Fruit fly (Drosophila melanogaster): ENCODE results near the gene CG7191.

Gene CG7191

dm6 chr2L:7741437-7741836, 26.0 kb upstream of the CG7191 start, which contains the start of gene Acp1:
Acp1 (minus strand) TSS chr2L:7741537.
- no peak for TF ChIP-seq CG8301 (tag; optimal IDR thresholded peaks at IDR 0.05)
- no peak for TF ChIP-seq rn (GFP tag; IDR thresholded peaks at IDR 0.05)
- no peak for TF ChIP-seq D1 (tag; optimal IDR thresholded peaks at IDR 0.05)
- no peak for TF ChIP-seq CG17806 (tag; optimal IDR thresholded peaks at IDR 0.05)
- TF ChIP-seq EcR (GFP tag; optimal IDR thresholded peaks at IDR 0.05), result no peak
- no peak for TF ChIP-seq Snoo (tag; optimal IDR thresholded peaks at IDR 0.05)
- no peak for TF ChIP-seq gl (tag; optimal IDR thresholded peaks at IDR 0.05)
- no peak for TF ChIP-seq CG12605 (GFP tag; IDR thresholded peaks at IDR 0.05)
- TF ChIP-seq CG34367 (tag; optimal IDR thresholded peaks at IDR 0.05), result no peak
- no peak for TF ChIP-seq CG13204 (GFP tag; optimal IDR thresholded peaks at IDR 0.05)
- no peak for TF ChIP-seq CG32121 (GFP tag; IDR thresholded peaks at IDR 0.05)
- TF ChIP-seq CG4496 (GFP tag; IDR thresholded peaks at IDR 0.05), result no peak
- TF ChIP-seq CG15710 (tag; optimal IDR thresholded peaks at IDR 0.05), result no peak
- TF ChIP-seq CG10348 (GFP tag; IDR thresholded peaks at IDR 0.05), result no peak

dm6 chr2L:7744208-7744607, 23.2 kb upstream of the CG7191 start:
- peak; percentile 26; the same call in 1 of the 2 replicates for TF ChIP-seq rn (GFP tag; IDR thresholded peaks at IDR 0.05)
- TF ChIP-seq Ets98B (GFP tag; IDR thresholded peaks at IDR 0.05), result no peak

dm6 chr2L:7744739-7745138, 22.7 kb upstream of the CG7191 start, which contains the start of gene CG7214:
CG7214 (minus strand) TSS chr2L:7744839.
- no peak for TF ChIP-seq Pif1B (GFP tag; optimal IDR thresholded peaks at IDR 0.05)
- no peak for TF ChIP-seq Pif1A (GFP tag; optimal IDR thresholded peaks at IDR 0.05)

- no peak for TF ChIP-seq CG4496 (GFP tag; IDR thresholded peaks at IDR 0.05)
- TF ChIP-seq CG34367 (tag; optimal IDR thresholded peaks at IDR 0.05), result no peak
- no peak for TF ChIP-seq CG14655 (GFP tag; optimal IDR thresholded peaks at IDR 0.05)
- no peak for TF ChIP-seq gl (tag; optimal IDR thresholded peaks at IDR 0.05)
- no peak for TF ChIP-seq CG8159 (tag; optimal IDR thresholded peaks at IDR 0.05)
- TF ChIP-seq CG13204 (GFP tag; optimal IDR thresholded peaks at IDR 0.05), result no peak
- no peak for TF ChIP-seq Ets98B (GFP tag; IDR thresholded peaks at IDR 0.05)
- TF ChIP-seq Snoo (tag; optimal IDR thresholded peaks at IDR 0.05), result no peak
- no peak for TF ChIP-seq CG12605 (GFP tag; IDR thresholded peaks at IDR 0.05)
- no peak for TF ChIP-seq Pif1B (GFP tag; optimal IDR thresholded peaks at IDR 0.05)
- no peak for TF ChIP-seq EcR (GFP tag; optimal IDR thresholded peaks at IDR 0.05)
- TF ChIP-seq fd96Ca (GFP tag; IDR thresholded peaks at IDR 0.05), result no peak
- TF ChIP-seq CG8301 (tag; optimal IDR thresholded peaks at IDR 0.05), result no peak
- no peak for TF ChIP-seq rn (GFP tag; IDR thresholded peaks at IDR 0.05)
These were observed 20.5 kb upstream of the CG7191 start, which contains the start of gene ATPsynGL for dm6 chr2L:7746975-7747374. ATPsynGL (plus strand) TSS chr2L:7747275.

- TF ChIP-seq CG10348 (GFP tag; IDR thresholded peaks at IDR 0.05) (no peak), Pif1B (GFP tag; optimal IDR thresholded peaks at IDR 0.05) (no peak), CG12605 (GFP tag; IDR thresholded peaks at IDR 0.05) (no peak), gl (tag; optimal IDR thresholded peaks at IDR 0.05) (no peak), CG9948 (tag; optimal IDR thresholded peaks at IDR 0.05) (no peak), EcR (GFP tag; optimal IDR thresholded peaks at IDR 0.05) (peak; percentile 95), CG15710 (tag; optimal IDR thresholded peaks at IDR 0.05) (no peak), CG32121 (GFP tag; IDR thresholded peaks at IDR 0.05) (no peak), CG34367 (tag; optimal IDR thresholded peaks at IDR 0.05) (no peak), CG14655 (GFP tag; optimal IDR thresholded peaks at IDR 0.05) (no peak), CG17806 (tag; optimal IDR thresholded peaks at IDR 0.05) (no peak), CG4496 (GFP tag; IDR thresholded peaks at IDR 0.05) (0 out of 3 replicates have a peak, but pooled peaks have one; percentile 40), Pif1A (GFP tag; optimal IDR thresholded peaks at IDR 0.05) (no peak), CG13204 (GFP tag; optimal IDR thresholded peaks at IDR 0.05) (peak; percentile 17), Ets98B (GFP tag; IDR thresholded peaks at IDR 0.05) (no peak; the same call in 1 of the 2 replicates), rn (GFP tag; IDR thresholded peaks at IDR 0.05) (no peak), CG8159 (tag; optimal IDR thresholded peaks at IDR 0.05) (no peak), Snoo (tag; optimal IDR thresholded peaks at IDR 0.05) (no peak), D1 (tag; optimal IDR thresholded peaks at IDR 0.05) (no peak), fd96Ca (GFP tag; IDR thresholded peaks at IDR 0.05) (0 out of 3 replicates have a peak, but pooled peaks have one; percentile 20)
These were observed 16.7 kb upstream of the CG7191 start for dm6 chr2L:7750631-7751161.

- TF ChIP-seq CG14655 (GFP tag; optimal IDR thresholded peaks at IDR 0.05) (no peak), CG9948 (tag; optimal IDR thresholded peaks at IDR 0.05) (no peak), CG12605 (GFP tag; IDR thresholded peaks at IDR 0.05) (no peak), EcR (GFP tag; optimal IDR thresholded peaks at IDR 0.05) (no peak), fd96Ca (GFP tag; IDR thresholded peaks at IDR 0.05) (no peak), rn (GFP tag; IDR thresholded peaks at IDR 0.05) (no peak), D1 (tag; optimal IDR thresholded peaks at IDR 0.05) (no peak), CG4496 (GFP tag; IDR thresholded peaks at IDR 0.05) (no peak), gl (tag; optimal IDR thresholded peaks at IDR 0.05) (no peak), CG34367 (tag; optimal IDR thresholded peaks at IDR 0.05) (no peak), CG15710 (tag; optimal IDR thresholded peaks at IDR 0.05) (no peak), CG8159 (tag; optimal IDR thresholded peaks at IDR 0.05) (no peak), CG10348 (GFP tag; IDR thresholded peaks at IDR 0.05) (no peak), Snoo (tag; optimal IDR thresholded peaks at IDR 0.05) (no peak), CG17806 (tag; optimal IDR thresholded peaks at IDR 0.05) (no peak), Ets98B (GFP tag; IDR thresholded peaks at IDR 0.05) (no peak), CG32121 (GFP tag; IDR thresholded peaks at IDR 0.05) (no peak), Pif1A (GFP tag; optimal IDR thresholded peaks at IDR 0.05) (no peak)
These were observed 14.3 kb upstream of the CG7191 start, which contains the start of gene CG7203 for dm6 chr2L:7753086-7753485. CG7203 (minus strand) TSS chr2L:7753186.
